Worm (Caenorhabditis elegans) whole organism, L2 larva: ENCODE measurements around the gene F23D12.2.

Experiments used
- ZK546.5 ChIP-seq: sonication (generic microtip); optimal IDR thresholded peaks from 2 replicates; lab custom pipeline; 2017; ENCODE audit warnings: missing biosample characterization, missing genetic modification characterization
- ceh-82 ChIP-seq: fragments of 150-350 bp; optimal IDR thresholded peaks from 2 replicates; lab custom pipeline; 2014; ENCODE audit warnings: missing biosample characterization, missing genetic modification characterization
- egl-27 ChIP-seq: sonication (generic microtip); optimal IDR thresholded peaks from 3 replicates; lab custom pipeline; 2017; ENCODE audit warnings: missing biosample characterization, missing genetic modification reagents, missing genetic modification characterization
- elt-3 ChIP-seq: sonication (generic microtip); optimal IDR thresholded peaks from 2 replicates; lab custom pipeline; 2017; ENCODE audit warnings: missing biosample characterization, missing genetic modification characterization
- lin-13 ChIP-seq: fragments of 150-350 bp; optimal IDR thresholded peaks from 2 replicates; lab custom pipeline; 2014; ENCODE audit warnings: missing biosample characterization, missing genetic modification reagents, missing genetic modification characterization
- nhr-11 ChIP-seq: fragments of 150-350 bp; optimal IDR thresholded peaks from 2 replicates; lab custom pipeline; 2014; ENCODE audit warnings: missing biosample characterization, missing genetic modification characterization
- nhr-21 ChIP-seq: fragments of 150-350 bp; optimal IDR thresholded peaks from 2 replicates; lab custom pipeline; 2014; ENCODE audit warnings: missing biosample characterization, missing genetic modification characterization
- nhr-237 ChIP-seq: fragments of 150-350 bp; optimal IDR thresholded peaks from 2 replicates; lab custom pipeline; 2014; ENCODE audit warnings: missing biosample characterization, missing genetic modification characterization
- snpc-4 ChIP-seq: fragments of 150-350 bp; optimal IDR thresholded peaks from 2 replicates; lab custom pipeline; 2014; ENCODE audit warnings: missing biosample characterization, missing genetic modification characterization
- ztf-11 ChIP-seq: sonication (generic microtip); optimal IDR thresholded peaks from 2 replicates; lab custom pipeline; 2017; ENCODE audit warnings: missing biosample characterization, missing genetic modification characterization
- ztf-4 ChIP-seq: fragments of 150-350 bp; optimal IDR thresholded peaks from 2 replicates; lab custom pipeline; 2014; ENCODE audit warnings: missing biosample characterization, missing genetic modification characterization

DNA sequence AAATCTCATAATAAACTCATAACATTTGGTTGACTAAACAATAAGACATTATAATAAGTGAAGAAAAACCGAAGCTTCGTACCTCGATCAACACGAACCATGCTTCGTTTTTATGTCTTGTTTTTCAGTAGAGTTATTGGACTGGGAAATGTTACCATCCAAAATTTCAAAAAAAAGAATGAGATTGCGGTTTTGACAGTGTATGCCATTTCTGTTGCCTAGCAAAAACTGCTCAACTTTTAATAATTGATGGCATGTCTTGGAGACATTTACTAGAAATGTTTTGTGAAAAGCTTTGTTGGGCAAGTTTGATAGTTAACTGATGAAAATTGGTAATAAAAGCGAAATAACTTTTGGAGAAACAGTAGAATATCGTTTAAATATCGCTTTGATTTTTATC, 26.1 kb downstream of the F23D12.2 start, which contains the start of gene Y60A9.1:
- TF ChIP-seq egl-27 (tag; lab: Kevin White, UChicago), result no peak
- TF ChIP-seq nhr-237, result no peak
- TF ChIP-seq nhr-21 (tag; lab: Kevin White, UChicago), result no peak
- TF ChIP-seq ceh-82, result no peak
- TF ChIP-seq elt-3, result no peak
- TF ChIP-seq snpc-4, result no peak
- no peak for TF ChIP-seq ztf-4 (tag; lab: Kevin White, UChicago)
- no peak for TF ChIP-seq lin-13 (GFP tag; lab: Kevin White, UChicago)
- no peak for TF ChIP-seq nhr-11 (tag; lab: Kevin White, UChicago)
- TF ChIP-seq ZK546.5 (tag; lab: Kevin White, UChicago), result no peak
- TF ChIP-seq ztf-11 (tag; lab: Kevin White, UChicago), result no peak
